Worm (Caenorhabditis elegans) whole organism, early embryonic: ENCODE results near the gene F16H6.4.

Experiments
- B0310.2 ChIP-seq: sonication (generic microtip); optimal IDR thresholded peaks from 2 replicates; lab custom pipeline; 2016; ENCODE audit warnings: mild to moderate bottlenecking, missing genetic modification characterization, missing compliant biosample characterization
- aly-1 ChIP-seq: sonication (generic microtip); optimal IDR thresholded peaks from 2 replicates; lab custom pipeline; 2016; ENCODE audit warnings: missing genetic modification characterization, missing compliant biosample characterization
- ama-1 ChIP-seq: fragments of 150-350 bp; optimal IDR thresholded peaks from 2 replicates; lab custom pipeline; 2014
- tbx-11 ChIP-seq: fragments of 200-800 bp; sonication (Bioruptor generic); IDR thresholded peaks from 2 replicates; pipeline ENCODE4 v1.3.6; 2022; ENCODE audit warnings: missing genetic modification characterization, missing compliant biosample characterization
- tbx-37 ChIP-seq: fragments of 200-800 bp; sonication (Bioruptor generic); conservative IDR thresholded peaks from 2 replicates; pipeline ENCODE4 v1.3.6; 2022; ENCODE audit warnings: missing genetic modification reagents, missing genetic modification characterization, missing compliant biosample characterization

DNA sequence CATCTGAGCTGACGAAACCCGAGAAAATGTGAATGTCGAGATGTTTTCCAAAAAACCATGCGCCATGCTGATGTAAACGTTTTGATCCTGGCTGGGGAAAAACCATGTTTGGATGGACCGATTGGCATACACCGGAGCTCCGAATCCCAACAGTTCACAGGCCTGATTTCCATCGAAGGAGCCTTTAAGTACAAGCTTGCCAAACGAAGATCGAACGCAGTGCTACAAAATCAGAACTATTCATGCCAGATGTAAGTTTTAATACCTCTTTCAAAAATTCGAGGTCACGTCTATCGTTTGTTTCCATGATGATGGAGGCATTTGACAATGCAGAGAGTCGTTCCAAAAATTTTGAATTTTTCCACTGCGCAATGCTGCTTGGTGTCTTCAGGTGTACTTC lies 37.3 kb downstream of the F16H6.4 start:
- TF ChIP-seq ama-1 (lab: Kevin White, UChicago) (no peak), B0310.2 (no peak), tbx-11 (GFP tag; lab: Robert Waterston, UW) (no peak), aly-1 (tag; lab: Kevin White, UChicago) (no peak), tbx-37 (GFP tag; lab: Robert Waterston, UW) (no peak)
